Fruit fly (Drosophila melanogaster): Measurements from ENCODE around the gene kto.

kto gene

DNA sequence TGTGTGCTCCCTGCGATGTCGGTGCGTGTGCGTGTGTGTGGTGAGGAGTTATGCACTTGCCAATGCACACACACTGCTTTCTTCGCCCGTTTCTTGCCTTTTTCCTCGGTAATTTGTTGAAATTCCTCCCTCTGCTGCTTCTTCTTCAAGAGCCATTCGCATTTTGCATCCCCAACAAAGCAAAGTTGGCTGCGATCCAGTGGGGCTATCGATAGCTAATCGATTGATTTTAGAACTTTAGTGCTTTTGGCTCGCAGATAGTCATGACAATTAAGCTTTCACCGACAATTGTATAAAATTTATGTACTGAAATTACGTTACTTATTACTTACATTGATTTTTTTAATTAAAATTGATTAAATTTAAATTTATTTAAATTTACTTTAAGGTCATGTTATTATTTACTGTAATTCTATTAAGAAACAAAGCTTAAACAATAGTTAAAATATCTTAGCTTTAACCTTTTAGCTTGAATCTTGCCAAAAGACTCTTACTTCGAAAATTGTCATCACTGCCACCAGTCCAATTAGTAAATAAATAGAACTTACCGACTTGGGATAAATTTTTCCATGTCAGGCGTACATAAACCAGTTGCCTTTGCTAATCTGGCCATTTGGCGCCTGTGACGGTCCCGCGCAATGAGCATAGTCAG lies 2.1 kb upstream of the kto start, which contains the start of the genes trc and CG32221 (continued):
- TF ChIP-seq abd-A (tag; optimal IDR thresholded peaks at IDR 0.05) = no peak
- no peak for TF ChIP-seq Adf1 (GFP tag; IDR thresholded peaks at IDR 0.05)
- no peak for TF ChIP-seq CG2678 (tag; optimal IDR thresholded peaks at IDR 0.05)
- peak in 1 of 2 experiments; percentile 47 for TF ChIP-seq insv (GFP tag; optimal IDR thresholded peaks at IDR 0.05)
- no peak for TF ChIP-seq slp2 (GFP tag; optimal IDR thresholded peaks at IDR 0.05)
- no peak for TF ChIP-seq CG12744 (GFP tag; optimal IDR thresholded peaks at IDR 0.05)
- no peak for TF ChIP-seq Atf3 (GFP tag; optimal IDR thresholded peaks at IDR 0.05)
- TF ChIP-seq jing (GFP tag; optimal IDR thresholded peaks at IDR 0.05) = no peak
- no peak for TF ChIP-seq CG11696 (GFP tag; IDR thresholded peaks at IDR 0.05)
- peak; percentile 13 for TF ChIP-seq dmrt11E (tag; optimal IDR thresholded peaks at IDR 0.05)
- peak; percentile 30 for TF ChIP-seq CG9876 (GFP tag; optimal IDR thresholded peaks at IDR 0.05)
- no peak for TF ChIP-seq Atf6 (GFP tag; IDR thresholded peaks at IDR 0.05)
- 0 out of 3 replicates have a peak, but pooled peaks have one; percentile 9 for TF ChIP-seq so (GFP tag; IDR thresholded peaks at IDR 0.05)
- no peak for TF ChIP-seq CG13296 (GFP tag; optimal IDR thresholded peaks at IDR 0.05)
- TF ChIP-seq CG4854 (GFP tag; optimal IDR thresholded peaks at IDR 0.05) = no peak
- TF ChIP-seq Ravus (GFP tag; IDR thresholded peaks at IDR 0.05) = no peak
- TF ChIP-seq CG9437 (GFP tag; optimal IDR thresholded peaks at IDR 0.05) = peak; percentile 4
- TF ChIP-seq CG4707 (GFP tag; optimal IDR thresholded peaks at IDR 0.05) = no peak
- no peak for TF ChIP-seq lbe (GFP tag; optimal IDR thresholded peaks at IDR 0.05)
- peak; percentile 94 for TF ChIP-seq YL-1 (GFP tag; optimal IDR thresholded peaks at IDR 0.05)
- TF ChIP-seq CG18262 (tag; optimal IDR thresholded peaks at IDR 0.05) = no peak
- peak; percentile 9 for TF ChIP-seq trh (GFP tag; optimal IDR thresholded peaks at IDR 0.05)
- TF ChIP-seq usp (GFP tag; optimal IDR thresholded peaks at IDR 0.05) = no peak
- no peak for TF ChIP-seq jumu (GFP tag; optimal IDR thresholded peaks at IDR 0.05)
- no peak for TF ChIP-seq cwo (GFP tag; optimal IDR thresholded peaks at IDR 0.05)
- no peak for TF ChIP-seq CG6683 (GFP tag; optimal IDR thresholded peaks at IDR 0.05)
- TF ChIP-seq CG7987 (GFP tag; optimal IDR thresholded peaks at IDR 0.05) = peak; percentile 83
- TF ChIP-seq gce (GFP tag; IDR thresholded peaks at IDR 0.05) = no peak
- no peak for TF ChIP-seq maf-S (GFP tag; optimal IDR thresholded peaks at IDR 0.05)
- peak; percentile 64; the same call in 2 of the 3 replicates for TF ChIP-seq CG14860 (GFP tag; IDR thresholded peaks at IDR 0.05; ENCODE audit: partially characterized antibody)
- no peak for TF ChIP-seq CG10565 (GFP tag; optimal IDR thresholded peaks at IDR 0.05)
- TF ChIP-seq CG32772 (GFP tag; IDR thresholded peaks at IDR 0.05) = no peak
- TF ChIP-seq CG2889 (GFP tag; IDR thresholded peaks at IDR 0.05) = no peak
- no peak for TF ChIP-seq fd102C (GFP tag; optimal IDR thresholded peaks at IDR 0.05)
- TF ChIP-seq Hr78 (GFP tag; optimal IDR thresholded peaks at IDR 0.05) = no peak
- TF ChIP-seq CG17359 (tag; optimal IDR thresholded peaks at IDR 0.05) = peak; percentile 33
- TF ChIP-seq CG17361 (GFP tag; IDR thresholded peaks at IDR 0.05) = no peak
- TF ChIP-seq crol (GFP tag; IDR thresholded peaks at IDR 0.05) = no peak
- TF ChIP-seq CG17802 (tag; optimal IDR thresholded peaks at IDR 0.05) = peak; percentile 36
- no peak for TF ChIP-seq croc (GFP tag; conservative IDR thresholded peaks at IDR 0.05)
- no peak for TF ChIP-seq Asciz (GFP tag; optimal IDR thresholded peaks at IDR 0.05)
- TF ChIP-seq CG31388 (GFP tag; optimal IDR thresholded peaks at IDR 0.05) = no peak
- no peak for TF ChIP-seq C15 (GFP tag; IDR thresholded peaks at IDR 0.05)
- no peak for TF ChIP-seq CG18011 (GFP tag; optimal IDR thresholded peaks at IDR 0.05)
- no peak for TF ChIP-seq salm (tag; optimal IDR thresholded peaks at IDR 0.05)
- TF ChIP-seq grn (GFP tag; optimal IDR thresholded peaks at IDR 0.05) = no peak
- peak; percentile 83 for TF ChIP-seq row (GFP tag; IDR thresholded peaks at IDR 0.05)
- no peak for TF ChIP-seq CG30431 (GFP tag; optimal IDR thresholded peaks at IDR 0.05)
- no peak for TF ChIP-seq CG5953 (GFP tag; IDR thresholded peaks at IDR 0.05)
- TF ChIP-seq CG18476 (GFP tag; optimal IDR thresholded peaks at IDR 0.05) = no peak

All from whole organism, embryonic.